Fruit fly (Drosophila melanogaster) whole organism, embryonic: ENCODE results near the gene Lsm12a.
A peak's percentile ranks its signal among the peaks of the same experiment; 100 is the strongest.

ENCODE experiments used
- Bdp1 ChIP-seq: fragments of 200-800 bp; sonication (Bioruptor generic); optimal IDR thresholded peaks from 3 replicates; lab custom pipeline; 2016; ENCODE audit warnings: missing biosample characterization, missing genetic modification characterization
- CG1024 ChIP-seq: fragments of 200-800 bp; sonication (Bioruptor generic); IDR thresholded peaks from 2 replicates; pipeline ENCODE4 v1.3.6; 2022; ENCODE audit warnings: missing biosample characterization, missing genetic modification characterization
- CG10979 ChIP-seq: fragments of 200-800 bp; sonication (Bioruptor generic); optimal IDR thresholded peaks from 2 replicates; lab custom pipeline; 2018; ENCODE audit warnings: missing biosample characterization, mild to moderate bottlenecking, missing genetic modification characterization, moderate library complexity
- CG11560 ChIP-seq: fragments of 200-800 bp; sonication (Bioruptor generic); IDR thresholded peaks from 3 replicates; pipeline ENCODE4 v1.3.6; 2022; ENCODE audit warnings: missing biosample characterization, missing genetic modification characterization
- CG11723 ChIP-seq: fragments of 200-800 bp; sonication (Bioruptor generic); optimal IDR thresholded peaks from 2 replicates; lab custom pipeline; 2017; ENCODE audit warnings: missing biosample characterization, mild to moderate bottlenecking, missing genetic modification characterization
- CG12299 ChIP-seq: fragments of 200-800 bp; sonication (Bioruptor generic); optimal IDR thresholded peaks from 2 replicates; lab custom pipeline; 2018; ENCODE audit warnings: missing biosample characterization, mild to moderate bottlenecking, missing genetic modification characterization
- CG14710 ChIP-seq: fragments of 200-800 bp; sonication (Bioruptor generic); optimal IDR thresholded peaks from 3 replicates; lab custom pipeline; 2019; ENCODE audit warnings: missing biosample characterization, mild to moderate bottlenecking, missing genetic modification characterization, moderate library complexity
- CG14965 ChIP-seq: fragments of 200-800 bp; sonication (Bioruptor generic); optimal IDR thresholded peaks from 2 replicates; lab custom pipeline; 2016; ENCODE audit warnings: missing biosample characterization, missing genetic modification characterization, borderline replicate concordance
- CG17186 ChIP-seq: fragments of 200-800 bp; sonication (Bioruptor generic); optimal IDR thresholded peaks from 3 replicates; lab custom pipeline; 2017; ENCODE audit warnings: missing biosample characterization, missing genetic modification reagents, missing genetic modification characterization
- CG18476 ChIP-seq: fragments of 200-800 bp; sonication (Bioruptor generic); optimal IDR thresholded peaks from 2 replicates; lab custom pipeline; 2016; ENCODE audit warnings: missing biosample characterization, mild to moderate bottlenecking, missing genetic modification characterization
- CG2116 ChIP-seq: fragments of 200-800 bp; sonication (Bioruptor generic); optimal IDR thresholded peaks from 3 replicates; lab custom pipeline; 2018; ENCODE audit warnings: missing biosample characterization, mild to moderate bottlenecking, missing genetic modification characterization
- CG2889 ChIP-seq: fragments of 200-800 bp; sonication (Bioruptor generic); IDR thresholded peaks from 3 replicates; pipeline ENCODE4 v1.3.6; 2022; ENCODE audit warnings: missing biosample characterization, missing genetic modification characterization
- CG4360 ChIP-seq: fragments of 200-800 bp; sonication (Bioruptor generic); IDR thresholded peaks from 2 replicates; pipeline ENCODE4 v1.3.6; 2022; ENCODE audit warnings: missing biosample characterization, missing genetic modification characterization
- CG5953 ChIP-seq: fragments of 200-800 bp; sonication (Bioruptor generic); IDR thresholded peaks from 2 replicates; pipeline ENCODE4 v1.3.6; 2022; ENCODE audit warnings: missing biosample characterization, missing genetic modification characterization
- CG6654 ChIP-seq: fragments of 200-800 bp; sonication (Bioruptor generic); optimal IDR thresholded peaks from 2 replicates; lab custom pipeline; 2017; ENCODE audit warnings: missing biosample characterization, mild to moderate bottlenecking, missing genetic modification characterization
- CHES-1-like ChIP-seq: fragments of 200-800 bp; sonication (Bioruptor generic); optimal IDR thresholded peaks from 2 replicates; lab custom pipeline; 2016; ENCODE audit warnings: missing biosample characterization, missing genetic modification characterization
- Camta ChIP-seq: fragments of 200-800 bp; sonication (Bioruptor generic); optimal IDR thresholded peaks from 2 replicates; lab custom pipeline; 2016; ENCODE audit warnings: missing biosample characterization, missing genetic modification characterization
- CrebB ChIP-seq: fragments of 200-800 bp; sonication (Bioruptor generic); optimal IDR thresholded peaks from 3 replicates; lab custom pipeline; 2018; ENCODE audit warnings: missing biosample characterization, mild to moderate bottlenecking, missing genetic modification characterization
- Ets65A ChIP-seq: fragments of 200-800 bp; sonication (Bioruptor generic); peaks from one replicate; lab custom pipeline; 2016; ENCODE audit warnings: missing biosample characterization, missing genetic modification characterization
- Fer1 ChIP-seq: fragments of 200-800 bp; sonication (Bioruptor generic); optimal IDR thresholded peaks from 2 replicates; lab custom pipeline; 2017; ENCODE audit warnings: missing biosample characterization, mild to moderate bottlenecking, missing genetic modification characterization
- HLH4C ChIP-seq: fragments of 200-800 bp; sonication (Bioruptor generic); IDR thresholded peaks from 3 replicates; pipeline ENCODE4 v1.3.6; 2022; ENCODE audit warnings: missing biosample characterization, missing genetic modification characterization; ENCODE audit not compliant: partially characterized antibody
- MESR4 ChIP-seq: fragments of 200-800 bp; sonication (Bioruptor generic); optimal IDR thresholded peaks from 2 replicates; lab custom pipeline; 2018; ENCODE audit warnings: missing biosample characterization, mild to moderate bottlenecking, missing genetic modification characterization, moderate library complexity
- NfI ChIP-seq: fragments of 200-800 bp; sonication (Bioruptor generic); optimal IDR thresholded peaks from 3 replicates; lab custom pipeline; 2018; ENCODE audit warnings: missing biosample characterization, mild to moderate bottlenecking, missing genetic modification characterization, moderate library complexity
- Oaz ChIP-seq: fragments of 200-800 bp; sonication (Bioruptor generic); IDR thresholded peaks from 2 replicates; pipeline ENCODE4 v1.3.6; 2022; ENCODE audit warnings: missing biosample characterization, missing genetic modification characterization
- Opbp ChIP-seq: fragments of 200-800 bp; sonication (Bioruptor generic); IDR thresholded peaks from 3 replicates; pipeline ENCODE4 v1.3.6; 2022; ENCODE audit warnings: missing biosample characterization, missing genetic modification characterization; ENCODE audit not compliant: partially characterized antibody
- Scr ChIP-seq: fragments of 200-800 bp; sonication (Bioruptor generic); IDR thresholded peaks from 2 replicates; pipeline ENCODE4 v1.3.6; 2022; ENCODE audit warnings: missing biosample characterization, missing genetic modification characterization; ENCODE audit not compliant: partially characterized antibody
- Taf1 ChIP-seq: fragments of 200-800 bp; sonication (Bioruptor generic); IDR thresholded peaks from 2 replicates; pipeline ENCODE4 v1.3.6; 2022; ENCODE audit warnings: missing biosample characterization, missing genetic modification characterization
- YL-1 ChIP-seq: fragments of 200-800 bp; sonication (Bioruptor generic); optimal IDR thresholded peaks from 3 replicates; lab custom pipeline; 2017; ENCODE audit warnings: missing biosample characterization, mild to moderate bottlenecking, missing genetic modification characterization
- ara ChIP-seq: fragments of 200-800 bp; sonication (Bioruptor generic); IDR thresholded peaks from 2 replicates; pipeline ENCODE4 v1.3.6; 2022; ENCODE audit warnings: missing biosample characterization, missing genetic modification characterization
- ash1 ChIP-seq: fragments of 200-800 bp; sonication (Bioruptor generic); optimal IDR thresholded peaks from 2 replicates; lab custom pipeline; 2018; ENCODE audit warnings: missing biosample characterization, mild to moderate bottlenecking, missing genetic modification characterization
- cad ChIP-seq: fragments of >200 bp; optimal IDR thresholded peaks from 2 replicates; lab custom pipeline; 2017; ENCODE audit warnings: missing biosample characterization, missing genetic modification characterization
- cg ChIP-seq: fragments of 200-800 bp; sonication (Bioruptor generic); optimal IDR thresholded peaks from 3 replicates; lab custom pipeline; 2019; ENCODE audit warnings: missing biosample characterization, mild to moderate bottlenecking, missing genetic modification characterization, moderate library complexity
- chinmo ChIP-seq: fragments of 200-800 bp; sonication (Bioruptor generic); IDR thresholded peaks from 4 replicates; pipeline ENCODE4 v1.3.6; 2022; ENCODE audit warnings: missing biosample characterization, missing genetic modification characterization; ENCODE audit not compliant: partially characterized antibody
- dimm ChIP-seq: fragments of 200-800 bp; sonication (Bioruptor generic); IDR thresholded peaks from 2 replicates; pipeline ENCODE4 v1.3.6; 2022; ENCODE audit warnings: missing biosample characterization, missing genetic modification characterization
- en ChIP-seq: fragments of 200-800 bp; sonication (Bioruptor generic); optimal IDR thresholded peaks from 2 replicates; lab custom pipeline; 2016; ENCODE audit warnings: missing biosample characterization, missing genetic modification characterization
- eve ChIP-seq, 2 experiments: fragments of >200 bp; optimal IDR thresholded peaks; 2 replicates each; lab custom pipeline; 2017; ENCODE audit warnings: missing biosample characterization in 2 of 2, missing genetic modification characterization in 2 of 2
- exex ChIP-seq: fragments of 200-800 bp; sonication (Bioruptor generic); optimal IDR thresholded peaks from 4 replicates; lab custom pipeline; 2018; ENCODE audit warnings: missing biosample characterization, mild to moderate bottlenecking, missing genetic modification characterization, moderate library complexity
- gfzf ChIP-seq: fragments of 200-800 bp; sonication (Bioruptor generic); optimal IDR thresholded peaks from 2 replicates; lab custom pipeline; 2016; ENCODE audit warnings: missing biosample characterization, mild to moderate bottlenecking, missing genetic modification characterization, moderate library complexity
- grau ChIP-seq: fragments of 200-800 bp; optimal IDR thresholded peaks from 3 replicates; lab custom pipeline; 2019; ENCODE audit warnings: missing biosample characterization, mild to moderate bottlenecking, missing genetic modification characterization, moderate library complexity
- hbn ChIP-seq: fragments of 200-800 bp; sonication (Bioruptor generic); IDR thresholded peaks from 2 replicates; pipeline ENCODE4 v1.3.6; 2022; ENCODE audit warnings: missing biosample characterization, missing genetic modification characterization; ENCODE audit not compliant: partially characterized antibody
- ken ChIP-seq: fragments of 200-800 bp; sonication (Bioruptor generic); IDR thresholded peaks from 3 replicates; pipeline ENCODE4 v1.3.6; 2022; ENCODE audit warnings: missing biosample characterization, missing genetic modification characterization
- mirr ChIP-seq: fragments of 200-800 bp; sonication (Bioruptor generic); optimal IDR thresholded peaks from 3 replicates; lab custom pipeline; 2018; ENCODE audit warnings: missing biosample characterization, mild to moderate bottlenecking, missing genetic modification characterization
- p53 ChIP-seq: fragments of 200-800 bp; sonication (Bioruptor generic); optimal IDR thresholded peaks from 2 replicates; lab custom pipeline; 2016; ENCODE audit warnings: missing biosample characterization, missing genetic modification characterization
- phol ChIP-seq: fragments of 200-800 bp; sonication (Bioruptor generic); optimal IDR thresholded peaks from 3 replicates; lab custom pipeline; 2018; ENCODE audit warnings: missing biosample characterization, mild to moderate bottlenecking, missing genetic modification characterization, moderate library complexity
- pum ChIP-seq: fragments of 200-800 bp; sonication (Bioruptor generic); optimal IDR thresholded peaks from 2 replicates; lab custom pipeline; 2016; ENCODE audit warnings: missing biosample characterization, missing genetic modification characterization
- sima ChIP-seq: fragments of 200-800 bp; sonication (Bioruptor generic); optimal IDR thresholded peaks from 2 replicates; lab custom pipeline; 2016; ENCODE audit warnings: missing biosample characterization, missing genetic modification characterization
- sug ChIP-seq: fragments of 200-800 bp; optimal IDR thresholded peaks from 2 replicates; lab custom pipeline; 2019; ENCODE audit warnings: missing biosample characterization, mild to moderate bottlenecking, missing genetic modification characterization, moderate library complexity
- tin ChIP-seq: fragments of 200-800 bp; sonication (Bioruptor generic); optimal IDR thresholded peaks from 3 replicates; lab custom pipeline; 2016; ENCODE audit warnings: missing biosample characterization, missing genetic modification characterization

The Lsm12a gene

DNA sequence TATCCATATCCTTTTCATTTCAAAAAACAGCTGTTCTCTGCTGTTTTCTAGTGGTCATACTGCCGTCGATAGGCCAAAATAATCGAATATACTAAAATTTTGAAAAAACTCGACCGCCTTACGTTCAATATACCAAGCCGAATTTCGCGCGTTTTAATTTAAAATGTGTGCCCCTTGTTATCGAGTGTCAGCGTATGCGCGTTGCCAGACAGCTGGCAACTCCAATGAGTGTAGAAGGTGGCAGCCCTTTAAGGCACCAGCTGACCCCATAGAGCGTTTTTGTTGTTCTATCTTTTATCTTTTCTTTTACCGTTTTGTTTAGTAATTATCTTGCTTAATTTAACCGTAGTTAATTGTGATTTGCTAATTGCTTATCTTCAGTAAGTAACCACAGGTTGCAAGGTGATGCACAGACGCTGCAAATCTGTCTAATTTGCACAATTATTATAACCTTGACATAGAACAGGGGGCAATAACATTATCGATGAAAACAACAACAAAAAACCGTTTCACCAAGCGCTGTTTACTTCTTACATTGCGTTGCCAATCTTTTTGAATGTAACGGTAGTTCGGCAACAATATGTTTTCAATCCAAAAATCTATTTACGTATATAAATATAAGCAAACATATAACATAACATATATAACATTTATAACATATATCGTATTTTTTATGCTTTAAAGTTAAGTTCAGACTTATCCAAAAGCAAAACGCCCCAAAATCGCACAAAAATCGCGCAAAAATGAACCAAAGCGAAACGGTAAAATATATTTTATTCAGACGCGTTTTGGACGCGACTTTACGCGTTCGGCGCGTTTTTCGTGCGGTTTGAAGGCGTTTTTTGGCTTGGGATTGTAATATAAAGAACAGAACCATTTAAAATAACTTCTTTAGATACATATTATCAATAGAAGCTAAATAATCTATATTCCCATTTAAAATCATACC lies 6.0 kb upstream of the Lsm12a start, which contains the start of the genes CG1492 and regucalcin (continued):
- TF ChIP-seq Oaz (GFP tag; lab: Robert Waterston, UW) = no peak
- peak; percentile 83 for TF ChIP-seq CG4360 (GFP tag; lab: Robert Waterston, UW)
- no peak for TF ChIP-seq CG10979 (tag; lab: Kevin White, UChicago)
- no peak for TF ChIP-seq grau (tag; lab: Kevin White, UChicago)
- TF ChIP-seq CHES-1-like (GFP tag; lab: Kevin White, UChicago) = no peak
- TF ChIP-seq mirr (GFP tag; lab: Kevin White, UChicago) = no peak
- TF ChIP-seq phol = peak; percentile 28
- no peak for TF ChIP-seq CG5953 (GFP tag; lab: Robert Waterston, UW)
- TF ChIP-seq CG1024 (GFP tag; lab: Robert Waterston, UW) = no peak
- TF ChIP-seq exex (tag; lab: Kevin White, UChicago) = peak; percentile 21
- no peak for TF ChIP-seq cad (GFP tag; lab: Kevin White, UChicago)
- TF ChIP-seq CrebB (tag; lab: Kevin White, UChicago) = peak; percentile 5
- no peak for TF ChIP-seq sima (GFP tag; lab: Kevin White, UChicago)
- TF ChIP-seq CG14965 = no peak
- TF ChIP-seq MESR4 (GFP tag; lab: Kevin White, UChicago) = peak; percentile 29
- no peak for TF ChIP-seq Bdp1 (GFP tag; lab: Kevin White, UChicago)
- peak; percentile 47 for TF ChIP-seq CG14710 (tag; lab: Kevin White, UChicago)
- no peak for TF ChIP-seq eve (GFP tag; optimal IDR thresholded peaks at IDR 0.05; lab: Kevin White, UChicago)
- 0 out of 2 replicates have a peak, but pooled peaks have one; percentile 22 for TF ChIP-seq hbn (GFP tag; lab: Robert Waterston, UW)
- no peak for TF ChIP-seq tin
- peak; percentile 99 for TF ChIP-seq CG11560 (tag; lab: Robert Waterston, UW)
- no peak for TF ChIP-seq p53 (GFP tag; lab: Kevin White, UChicago)
- no peak for TF ChIP-seq CG6654 (GFP tag; lab: Kevin White, UChicago)
- no peak for TF ChIP-seq ash1 (GFP tag; lab: Kevin White, UChicago)
- TF ChIP-seq CG2116 (GFP tag; lab: Kevin White, UChicago) = peak; percentile 88
- no peak for TF ChIP-seq CG2889 (GFP tag; lab: Robert Waterston, UW)
- TF ChIP-seq CG18476 (GFP tag; lab: Kevin White, UChicago) = no peak
- peak; percentile 22 for TF ChIP-seq YL-1 (GFP tag; lab: Kevin White, UChicago)
- 0 out of 3 replicates have a peak, but pooled peaks have one; percentile 42 for TF ChIP-seq HLH4C (GFP tag; lab: Robert Waterston, UW)
- TF ChIP-seq dimm (GFP tag; lab: Robert Waterston, UW) = no peak
- peak; percentile 34; the same call in 1 of the 2 replicates for TF ChIP-seq Scr (GFP tag; lab: Robert Waterston, UW)
- TF ChIP-seq Fer1 (GFP tag; lab: Kevin White, UChicago) = no peak
- TF ChIP-seq CG11723 (GFP tag; lab: Kevin White, UChicago) = no peak
- peak; percentile 69 for TF ChIP-seq CG17186 (GFP tag; lab: Kevin White, UChicago)
- TF ChIP-seq NfI (GFP tag; lab: Kevin White, UChicago) = no peak
- TF ChIP-seq Camta (GFP tag; lab: Kevin White, UChicago) = no peak
- TF ChIP-seq sug = peak; percentile 56
- TF ChIP-seq en = no peak
- peak; percentile 41 for TF ChIP-seq gfzf (GFP tag; lab: Kevin White, UChicago)
- no peak for TF ChIP-seq ken (GFP tag; lab: Robert Waterston, UW)
- no peak for TF ChIP-seq Taf1 (GFP tag; lab: Robert Waterston, UW)
- TF ChIP-seq ara = no peak
- peak; percentile 53; the same call in 1 of the 3 replicates for TF ChIP-seq Opbp (GFP tag; lab: Robert Waterston, UW)
- TF ChIP-seq CG12299 (tag; lab: Kevin White, UChicago) = no peak
- TF ChIP-seq Ets65A (GFP tag; lab: Kevin White, UChicago) = no peak
- TF ChIP-seq pum (GFP tag; lab: Kevin White, UChicago) = no peak
- TF ChIP-seq cg (GFP tag; lab: Kevin White, UChicago) = no peak
- TF ChIP-seq chinmo = 0 out of 4 replicates have a peak, but pooled peaks have one; percentile 42
